Worm (Caenorhabditis elegans): ENCODE data around the gene nspe-1.
A peak's percentile ranks its signal among the peaks of the same experiment; 100 is the strongest.

nspe-1 gene

ce11 chrII:12608653-12609052 lies 12.0 kb downstream of the nspe-1 start, which contains the start of gene Y38E10A.9:
Gene Y38E10A.9, plus strand, starts transcription at chrII:12608953.
- TF ChIP-seq med-1 (GFP tag; optimal IDR thresholded peaks at IDR 0.05; ENCODE audit: insufficient read depth) = no peak
- TF ChIP-seq T22C8.4 (GFP tag; IDR thresholded peaks at IDR 0.05) = no peak
- no peak for TF ChIP-seq flt-1 (GFP tag; IDR thresholded peaks at IDR 0.05)

ce11 chrII:12606900-12607299 lies 13.8 kb downstream of the nspe-1 start, which contains the start of gene Y38E10A.8:
Gene Y38E10A.8, plus strand, starts transcription at chrII:12607200.
- TF ChIP-seq ztf-29 (GFP tag; IDR thresholded peaks at IDR 0.05) = no peak
- TF ChIP-seq ref-1 (GFP tag; conservative IDR thresholded peaks at IDR 0.05) = no peak
- TF ChIP-seq cog-1 (tag; optimal IDR thresholded peaks at IDR 0.05) = no peak
- no peak for TF ChIP-seq med-1 (GFP tag; optimal IDR thresholded peaks at IDR 0.05; ENCODE audit: insufficient read depth)
- TF ChIP-seq klf-2 (GFP tag; conservative IDR thresholded peaks at IDR 0.05) = no peak
- TF ChIP-seq tab-1 (GFP tag; IDR thresholded peaks at IDR 0.05) = no peak

ce11 chrII:12606108-12606507 lies 14.6 kb downstream of the nspe-1 start:
- TF ChIP-seq ztf-23 (GFP tag; IDR thresholded peaks at IDR 0.05) = no peak
- no peak for TF ChIP-seq med-1 (GFP tag; optimal IDR thresholded peaks at IDR 0.05; ENCODE audit: insufficient read depth)
- TF ChIP-seq cog-1 (tag; optimal IDR thresholded peaks at IDR 0.05) = no peak
- TF ChIP-seq klf-2 (GFP tag; conservative IDR thresholded peaks at IDR 0.05) = no peak
- TF ChIP-seq ztf-29 (GFP tag; IDR thresholded peaks at IDR 0.05) = no peak
- TF ChIP-seq tab-1 (GFP tag; IDR thresholded peaks at IDR 0.05) = no peak
- no peak for TF ChIP-seq ref-1 (GFP tag; conservative IDR thresholded peaks at IDR 0.05)
- TF ChIP-seq T22C8.4 (GFP tag; IDR thresholded peaks at IDR 0.05) = no peak

- TF ChIP-seq klf-2 (GFP tag; conservative IDR thresholded peaks at IDR 0.05) (no peak), T22C8.4 (GFP tag; IDR thresholded peaks at IDR 0.05) (peak; percentile 44; the same call in 1 of the 2 replicates), flt-1 (GFP tag; IDR thresholded peaks at IDR 0.05) (no peak)
These were observed 16.7 kb downstream of the nspe-1 start, which contains the start of the genes ceh-100 and lips-15 for ce11 chrII:12603667-12604621. Gene ceh-100, minus strand, starts transcription at chrII:12603680. Gene lips-15, plus strand, starts transcription at chrII:12604386.

ce11 chrII:12580952-12581351 lies 39.7 kb downstream of the nspe-1 start, which contains the start of gene clec-4:
Gene clec-4, minus strand, starts transcription at chrII:12581113.
- TF ChIP-seq flt-1 (GFP tag; IDR thresholded peaks at IDR 0.05) (no peak), T22C8.4 (GFP tag; IDR thresholded peaks at IDR 0.05) (no peak), ztf-29 (GFP tag; IDR thresholded peaks at IDR 0.05) (no peak), ztf-23 (GFP tag; IDR thresholded peaks at IDR 0.05) (no peak), med-1 (GFP tag; optimal IDR thresholded peaks at IDR 0.05; ENCODE audit: insufficient read depth) (no peak), cog-1 (tag; optimal IDR thresholded peaks at IDR 0.05) (no peak), ref-1 (GFP tag; conservative IDR thresholded peaks at IDR 0.05) (no peak), tab-1 (GFP tag; IDR thresholded peaks at IDR 0.05) (no peak), klf-2 (GFP tag; conservative IDR thresholded peaks at IDR 0.05) (no peak)

ce11 chrII:12577754-12578153 lies 42.9 kb downstream of the nspe-1 start, which contains the start of gene clec-8:
Gene clec-8, minus strand, starts transcription at chrII:12578061.
- no peak for TF ChIP-seq med-1 (GFP tag; optimal IDR thresholded peaks at IDR 0.05; ENCODE audit: insufficient read depth)
- TF ChIP-seq cog-1 (tag; optimal IDR thresholded peaks at IDR 0.05) = no peak
- TF ChIP-seq T22C8.4 (GFP tag; IDR thresholded peaks at IDR 0.05) = no peak
- TF ChIP-seq ztf-29 (GFP tag; IDR thresholded peaks at IDR 0.05) = no peak
- TF ChIP-seq tab-1 (GFP tag; IDR thresholded peaks at IDR 0.05) = no peak
- TF ChIP-seq ztf-23 (GFP tag; IDR thresholded peaks at IDR 0.05) = no peak
- TF ChIP-seq ref-1 (GFP tag; conservative IDR thresholded peaks at IDR 0.05) = no peak
- no peak for TF ChIP-seq klf-2 (GFP tag; conservative IDR thresholded peaks at IDR 0.05)
- TF ChIP-seq flt-1 (GFP tag; IDR thresholded peaks at IDR 0.05) = no peak

ce11 chrII:12574668-12575067 lies 46.0 kb downstream of the nspe-1 start, which contains the start of gene Y38E10A.3:
Gene Y38E10A.3, minus strand, starts transcription at chrII:12574768.
- TF ChIP-seq flt-1 (GFP tag; IDR thresholded peaks at IDR 0.05) = no peak
- no peak for TF ChIP-seq cog-1 (tag; optimal IDR thresholded peaks at IDR 0.05)
- no peak for TF ChIP-seq ref-1 (GFP tag; conservative IDR thresholded peaks at IDR 0.05)
- TF ChIP-seq tab-1 (GFP tag; IDR thresholded peaks at IDR 0.05) = no peak
- TF ChIP-seq ztf-23 (GFP tag; IDR thresholded peaks at IDR 0.05) = no peak
- TF ChIP-seq ztf-29 (GFP tag; IDR thresholded peaks at IDR 0.05) = no peak
- TF ChIP-seq med-1 (GFP tag; optimal IDR thresholded peaks at IDR 0.05; ENCODE audit: insufficient read depth) = no peak
- no peak for TF ChIP-seq T22C8.4 (GFP tag; IDR thresholded peaks at IDR 0.05)
- TF ChIP-seq klf-2 (GFP tag; conservative IDR thresholded peaks at IDR 0.05) = no peak

- no peak for TF ChIP-seq cog-1 (tag; optimal IDR thresholded peaks at IDR 0.05)
- no peak for TF ChIP-seq klf-2 (GFP tag; conservative IDR thresholded peaks at IDR 0.05)
- no peak for TF ChIP-seq ztf-29 (GFP tag; IDR thresholded peaks at IDR 0.05)
- TF ChIP-seq tab-1 (GFP tag; IDR thresholded peaks at IDR 0.05) = no peak
- TF ChIP-seq flt-1 (GFP tag; IDR thresholded peaks at IDR 0.05) = no peak
- TF ChIP-seq T22C8.4 (GFP tag; IDR thresholded peaks at IDR 0.05) = no peak
- TF ChIP-seq ref-1 (GFP tag; conservative IDR thresholded peaks at IDR 0.05) = no peak
- no peak for TF ChIP-seq ztf-23 (GFP tag; IDR thresholded peaks at IDR 0.05)
- no peak for TF ChIP-seq med-1 (GFP tag; optimal IDR thresholded peaks at IDR 0.05; ENCODE audit: insufficient read depth)
These were observed 47.1 kb downstream of the nspe-1 start, which contains the start of gene Y38E10A.2 for ce11 chrII:12573541-12573940. Gene Y38E10A.2, minus strand, starts transcription at chrII:12573641.

- TF ChIP-seq flt-1 (GFP tag; IDR thresholded peaks at IDR 0.05) (no peak), ztf-29 (GFP tag; IDR thresholded peaks at IDR 0.05) (no peak), cog-1 (tag; optimal IDR thresholded peaks at IDR 0.05) (no peak), ref-1 (GFP tag; conservative IDR thresholded peaks at IDR 0.05) (no peak), tab-1 (GFP tag; IDR thresholded peaks at IDR 0.05) (no peak), ztf-23 (GFP tag; IDR thresholded peaks at IDR 0.05) (no peak), klf-2 (GFP tag; conservative IDR thresholded peaks at IDR 0.05) (no peak), T22C8.4 (GFP tag; IDR thresholded peaks at IDR 0.05) (no peak), med-1 (GFP tag; optimal IDR thresholded peaks at IDR 0.05; ENCODE audit: insufficient read depth) (no peak)
These were observed 47.9 kb downstream of the nspe-1 start, which contains the start of gene Y38E10A.35 for ce11 chrII:12572760-12573159. Gene Y38E10A.35, minus strand, starts transcription at chrII:12572860.
